Fruit fly (Drosophila melanogaster): Measurements from ENCODE around the gene CG34377.
"Not testable (repeated sequence)": the region's sequence is repeated elsewhere in the genome, so short reads cannot be mapped to it uniquely, and the experiment has no call there.

- TF ChIP-seq psq, h, Myc (optimal IDR thresholded peaks at IDR 0.05): not testable (repeated sequence)
These were observed 25.4 kb downstream of the CG34377 start, which contains the start of gene CG7084 for dm6 chr3R:22298505-22298904.

Data from Kc167 (cell line).